Fruit fly (Drosophila melanogaster) whole organism, prepupa: ENCODE measurements around the gene Etl1.

Experiments
- Blimp-1 ChIP-seq: fragments of 200-800 bp; sonication (Bioruptor generic); optimal IDR thresholded peaks from 3 replicates; lab custom pipeline; 2017; ENCODE audit warnings: missing biosample characterization, missing genetic modification characterization, mild to moderate bottlenecking, moderate library complexity, missing genetic modification reagents
- CG10669 ChIP-seq: fragments of 200-800 bp; sonication (Bioruptor generic); optimal IDR thresholded peaks from 3 replicates; lab custom pipeline; 2018; ENCODE audit warnings: missing biosample characterization, mild to moderate bottlenecking, missing genetic modification characterization, moderate library complexity
- CG11902 ChIP-seq: fragments of 200-800 bp; sonication (Bioruptor generic); optimal IDR thresholded peaks from 3 replicates; lab custom pipeline; 2016; ENCODE audit warnings: missing biosample characterization, missing genetic modification characterization
- CG34406 ChIP-seq: fragments of 200-800 bp; sonication (Bioruptor generic); optimal IDR thresholded peaks from 3 replicates; lab custom pipeline; 2016; ENCODE audit warnings: missing biosample characterization, missing genetic modification characterization
- CG8119 ChIP-seq: fragments of 200-800 bp; sonication (Bioruptor generic); IDR thresholded peaks from 3 replicates; pipeline ENCODE4 v1.3.6; 2022; ENCODE audit warnings: missing biosample characterization, missing genetic modification characterization
- CG8319 ChIP-seq: fragments of 200-800 bp; sonication (Bioruptor generic); optimal IDR thresholded peaks from 3 replicates; lab custom pipeline; 2016; ENCODE audit warnings: missing biosample characterization, missing genetic modification characterization
- Hr38 ChIP-seq: sonication (Bioruptor generic); optimal IDR thresholded peaks from 2 replicates; lab custom pipeline; 2016; ENCODE audit warnings: missing biosample characterization, missing genetic modification characterization
- Hr39 ChIP-seq: fragments of 200-800 bp; sonication (Bioruptor generic); optimal IDR thresholded peaks from 2 replicates; lab custom pipeline; 2016; ENCODE audit warnings: missing biosample characterization, missing genetic modification characterization
- Sox14 ChIP-seq: fragments of 200-800 bp; sonication (Bioruptor generic); optimal IDR thresholded peaks from 3 replicates; lab custom pipeline; 2016; ENCODE audit warnings: missing biosample characterization, missing genetic modification characterization
- Sox15 ChIP-seq: fragments of 200-800 bp; sonication (Bioruptor generic); optimal IDR thresholded peaks from 3 replicates; lab custom pipeline; 2016; ENCODE audit warnings: missing biosample characterization, missing genetic modification characterization
- salr ChIP-seq, 2 experiments: fragments of 200-800 bp; sonication (Bioruptor generic); optimal IDR thresholded peaks; 3 replicates each; lab custom pipeline; 2016 to 2018; ENCODE audit warnings: missing biosample characterization in 2 of 2, missing genetic modification characterization in 2 of 2, mild to moderate bottlenecking in 1 of 2

- TF ChIP-seq Hr39 (GFP tag; lab: Kevin White, UChicago), result no peak
- no peak for TF ChIP-seq CG8319 (GFP tag; lab: Kevin White, UChicago)
- no peak for TF ChIP-seq CG8119
- TF ChIP-seq CG11902 (GFP tag; lab: Kevin White, UChicago), result no peak
- no peak for TF ChIP-seq CG34406 (GFP tag; lab: Kevin White, UChicago)
- no peak for TF ChIP-seq salr (GFP tag; optimal IDR thresholded peaks at IDR 0.05; lab: Kevin White, UChicago)
- TF ChIP-seq Sox14 (GFP tag; lab: Kevin White, UChicago), result no peak
- no peak for TF ChIP-seq CG10669 (GFP tag; lab: Kevin White, UChicago)
- TF ChIP-seq Sox15, result no peak
- no peak for TF ChIP-seq Blimp-1 (GFP tag; lab: Kevin White, UChicago)
- TF ChIP-seq Hr38 (GFP tag; lab: Kevin White, UChicago), result no peak
Observed at dm6 chr2L:9886086-9886485, 26.3 kb downstream of the Etl1 start, which contains the start of gene nAChRalpha6.
